Fruit fly (Drosophila melanogaster) whole organism, embryonic: ENCODE results near the gene Bx42.

Experiments
- ATbp ChIP-seq: fragments of 200-800 bp; sonication (Bioruptor generic); optimal IDR thresholded peaks from 2 replicates; lab custom pipeline; 2017; ENCODE audit warnings: missing biosample characterization, mild to moderate bottlenecking, missing genetic modification characterization, missing genetic modification reagents
- CG10366 ChIP-seq: fragments of 200-800 bp; sonication (Bioruptor generic); IDR thresholded peaks from 2 replicates; pipeline ENCODE4 v1.3.6; 2022; ENCODE audit warnings: missing biosample characterization, missing genetic modification characterization
- CG10431 ChIP-seq: fragments of 200-800 bp; sonication (Bioruptor generic); optimal IDR thresholded peaks from 3 replicates; lab custom pipeline; 2018; ENCODE audit warnings: missing biosample characterization, mild to moderate bottlenecking, missing genetic modification characterization
- CG14710 ChIP-seq: fragments of 200-800 bp; sonication (Bioruptor generic); optimal IDR thresholded peaks from 3 replicates; lab custom pipeline; 2019; ENCODE audit warnings: missing biosample characterization, mild to moderate bottlenecking, missing genetic modification characterization, moderate library complexity
- CG14860 ChIP-seq: fragments of 200-800 bp; sonication (Bioruptor generic); IDR thresholded peaks from 3 replicates; pipeline ENCODE4 v1.3.6; 2022; ENCODE audit warnings: missing biosample characterization, missing genetic modification characterization; ENCODE audit not compliant: partially characterized antibody
- CG15269 ChIP-seq: fragments of 200-800 bp; sonication (Bioruptor generic); optimal IDR thresholded peaks from 2 replicates; lab custom pipeline; 2018; ENCODE audit warnings: missing biosample characterization, mild to moderate bottlenecking, missing genetic modification characterization, moderate library complexity
- CG15696 ChIP-seq: fragments of 200-800 bp; sonication (Bioruptor generic); optimal IDR thresholded peaks from 2 replicates; lab custom pipeline; 2019; ENCODE audit warnings: missing biosample characterization, mild to moderate bottlenecking, missing genetic modification characterization, moderate library complexity
- CG18764 ChIP-seq: fragments of 200-800 bp; sonication (Bioruptor generic); optimal IDR thresholded peaks from 3 replicates; lab custom pipeline; 2016; ENCODE audit warnings: missing biosample characterization, missing genetic modification characterization
- CG2875 ChIP-seq: fragments of 200-800 bp; sonication (Bioruptor generic); optimal IDR thresholded peaks from 2 replicates; lab custom pipeline; 2017; ENCODE audit warnings: missing biosample characterization, mild to moderate bottlenecking, missing genetic modification characterization, missing genetic modification reagents
- CG31441 ChIP-seq: fragments of 200-800 bp; sonication (Bioruptor generic); IDR thresholded peaks from 2 replicates; pipeline ENCODE4 v1.3.6; 2022; ENCODE audit warnings: missing biosample characterization, missing genetic modification characterization
- CG32532 ChIP-seq: fragments of 200-800 bp; sonication (Bioruptor generic); IDR thresholded peaks from 2 replicates; pipeline ENCODE4 v1.3.6; 2022; ENCODE audit warnings: missing biosample characterization, missing genetic modification characterization
- CG3995 ChIP-seq: fragments of 200-800 bp; sonication (Bioruptor generic); optimal IDR thresholded peaks from 3 replicates; lab custom pipeline; 2016; ENCODE audit warnings: missing biosample characterization, missing genetic modification characterization
- CG6683 ChIP-seq: fragments of 200-800 bp; sonication (Bioruptor generic); optimal IDR thresholded peaks from 2 replicates; lab custom pipeline; 2017; ENCODE audit warnings: missing biosample characterization, mild to moderate bottlenecking, missing genetic modification characterization, missing genetic modification reagents
- CG7786 ChIP-seq: fragments of 200-800 bp; sonication (Bioruptor generic); optimal IDR thresholded peaks from 2 replicates; lab custom pipeline; 2016; ENCODE audit warnings: missing biosample characterization, missing genetic modification characterization
- CG9876 ChIP-seq: fragments of 200-800 bp; sonication (Bioruptor generic); optimal IDR thresholded peaks from 2 replicates; lab custom pipeline; 2016; ENCODE audit warnings: missing biosample characterization, missing genetic modification characterization
- CHES-1-like ChIP-seq: fragments of 200-800 bp; sonication (Bioruptor generic); optimal IDR thresholded peaks from 2 replicates; lab custom pipeline; 2016; ENCODE audit warnings: missing biosample characterization, missing genetic modification characterization
- Camta ChIP-seq: fragments of 200-800 bp; sonication (Bioruptor generic); optimal IDR thresholded peaks from 2 replicates; lab custom pipeline; 2016; ENCODE audit warnings: missing biosample characterization, missing genetic modification characterization
- D19A ChIP-seq: fragments of 200-800 bp; optimal IDR thresholded peaks from 3 replicates; lab custom pipeline; 2019; ENCODE audit warnings: missing biosample characterization, mild to moderate bottlenecking, missing genetic modification characterization, moderate library complexity
- Dfd ChIP-seq, 2 experiments: fragments of >200 bp; optimal IDR thresholded peaks; 2 replicates each; lab custom pipeline; 2017; ENCODE audit warnings: missing biosample characterization in 2 of 2, missing genetic modification characterization in 2 of 2
- Ets65A ChIP-seq: fragments of 200-800 bp; sonication (Bioruptor generic); peaks from one replicate; lab custom pipeline; 2016; ENCODE audit warnings: missing biosample characterization, missing genetic modification characterization
- Ets97D ChIP-seq: fragments of 200-800 bp; sonication (Bioruptor generic); optimal IDR thresholded peaks from 3 replicates; lab custom pipeline; 2016; ENCODE audit warnings: missing biosample characterization, missing genetic modification characterization
- Hand ChIP-seq: fragments of 200-800 bp; sonication (Bioruptor generic); optimal IDR thresholded peaks from 2 replicates; lab custom pipeline; 2017; ENCODE audit warnings: mild to moderate bottlenecking, missing biosample characterization, missing genetic modification reagents, missing genetic modification characterization
- Lpt ChIP-seq: fragments of >200 bp; optimal IDR thresholded peaks from 2 replicates; lab custom pipeline; 2018; ENCODE audit warnings: missing biosample characterization, missing genetic modification characterization
- Med ChIP-seq: fragments of 200-800 bp; sonication (Bioruptor generic); peaks from one replicate; lab custom pipeline; 2016; ENCODE audit warnings: missing biosample characterization, missing genetic modification characterization, mild to moderate bottlenecking, inconsistent platforms, moderate library complexity
- Myb ChIP-seq: fragments of 200-800 bp; sonication (Bioruptor generic); optimal IDR thresholded peaks from 2 replicates; lab custom pipeline; 2016; ENCODE audit warnings: missing biosample characterization, missing genetic modification characterization
- Nf-YB ChIP-seq: fragments of 200-800 bp; sonication (Bioruptor generic); optimal IDR thresholded peaks from 3 replicates; lab custom pipeline; 2019; ENCODE audit warnings: missing biosample characterization, mild to moderate bottlenecking, missing genetic modification characterization, moderate library complexity
- Rfx ChIP-seq: fragments of 200-800 bp; sonication (Bioruptor generic); IDR thresholded peaks from 2 replicates; pipeline ENCODE4 v1.3.6; 2022; ENCODE audit warnings: missing biosample characterization, missing genetic modification characterization
- Six4 ChIP-seq: fragments of 200-800 bp; sonication (Bioruptor generic); optimal IDR thresholded peaks from 2 replicates; lab custom pipeline; 2016; ENCODE audit warnings: missing biosample characterization, missing genetic modification characterization
- Sox102F ChIP-seq: fragments of 200-800 bp; sonication (Bioruptor generic); optimal IDR thresholded peaks from 2 replicates; lab custom pipeline; 2018; ENCODE audit warnings: missing biosample characterization, mild to moderate bottlenecking, missing genetic modification characterization, moderate library complexity
- Ssrp ChIP-seq: fragments of 200-800 bp; sonication (Bioruptor generic); optimal IDR thresholded peaks from 2 replicates; lab custom pipeline; 2018; ENCODE audit warnings: missing biosample characterization, mild to moderate bottlenecking, missing genetic modification characterization, moderate library complexity
- az2 ChIP-seq: fragments of 200-800 bp; sonication (Bioruptor generic); optimal IDR thresholded peaks from 3 replicates; lab custom pipeline; 2016; ENCODE audit warnings: missing biosample characterization, missing genetic modification characterization
- btn ChIP-seq: fragments of 200-800 bp; sonication (Bioruptor generic); optimal IDR thresholded peaks from 2 replicates; lab custom pipeline; 2016; ENCODE audit warnings: missing biosample characterization, missing genetic modification characterization
- chif ChIP-seq, 2 experiments: fragments of 200-800 bp; sonication (Bioruptor generic); optimal IDR thresholded peaks; 3 replicates each; lab custom pipeline; 2016; ENCODE audit warnings: missing biosample characterization in 2 of 2, missing genetic modification characterization in 2 of 2
- chm ChIP-seq: fragments of 200-800 bp; sonication (Bioruptor generic); IDR thresholded peaks from 2 replicates; pipeline ENCODE4 v1.3.6; 2022; ENCODE audit warnings: missing biosample characterization, missing genetic modification characterization
- ci ChIP-seq: fragments of 200-800 bp; sonication (Bioruptor generic); IDR thresholded peaks from 3 replicates; pipeline ENCODE4 v1.3.6; 2022; ENCODE audit warnings: missing biosample characterization, missing genetic modification characterization
- corto ChIP-seq: fragments of 200-800 bp; sonication (Bioruptor generic); optimal IDR thresholded peaks from 2 replicates; lab custom pipeline; 2016; ENCODE audit warnings: missing biosample characterization, mild to moderate bottlenecking, missing genetic modification characterization, moderate library complexity
- ewg ChIP-seq: fragments of 200-800 bp; sonication (Bioruptor generic); optimal IDR thresholded peaks from 3 replicates; lab custom pipeline; 2017; ENCODE audit warnings: mild to moderate bottlenecking, missing biosample characterization, missing genetic modification reagents, missing genetic modification characterization
- gcm ChIP-seq: fragments of 200-800 bp; sonication (Bioruptor generic); optimal IDR thresholded peaks from 2 replicates; lab custom pipeline; 2019; ENCODE audit warnings: missing biosample characterization, mild to moderate bottlenecking, missing genetic modification characterization, moderate library complexity
- mam ChIP-seq: fragments of 200-800 bp; sonication (Bioruptor generic); optimal IDR thresholded peaks from 3 replicates; lab custom pipeline; 2016; ENCODE audit warnings: missing biosample characterization, missing genetic modification characterization
- nom ChIP-seq: fragments of 200-800 bp; sonication (Bioruptor generic); optimal IDR thresholded peaks from 2 replicates; lab custom pipeline; 2017; ENCODE audit warnings: missing biosample characterization, missing genetic modification characterization, mild to moderate bottlenecking, moderate library complexity, missing genetic modification reagents
- pan ChIP-seq, 4 experiments: fragments of >200 bp in 3 of 4; fragments of 200-800 bp in 1 of 4; sonication (Bioruptor generic) in 1 of 4; optimal IDR thresholded peaks in 3 of 4; IDR thresholded peaks in 1 of 4; 2 replicates each; pipeline versions ENCODE4 v1.3.6 to Lab custom; 2017 to 2022; ENCODE audit warnings: missing biosample characterization in 2 of 4, missing genetic modification characterization in 2 of 4, mixed read lengths in 1 of 4
- pho ChIP-seq: fragments of 200-800 bp; sonication (Bioruptor generic); optimal IDR thresholded peaks from 2 replicates; lab custom pipeline; 2016; ENCODE audit warnings: missing biosample characterization, missing genetic modification characterization
- phol ChIP-seq: fragments of 200-800 bp; sonication (Bioruptor generic); optimal IDR thresholded peaks from 3 replicates; lab custom pipeline; 2018; ENCODE audit warnings: missing biosample characterization, mild to moderate bottlenecking, missing genetic modification characterization, moderate library complexity
- slp2 ChIP-seq: fragments of 200-800 bp; sonication (Bioruptor generic); optimal IDR thresholded peaks from 2 replicates; lab custom pipeline; 2016; ENCODE audit warnings: missing biosample characterization, missing genetic modification characterization
- sob ChIP-seq: fragments of 200-800 bp; sonication (Bioruptor generic); IDR thresholded peaks from 2 replicates; pipeline ENCODE4 v1.3.6; 2022; ENCODE audit warnings: missing biosample characterization, missing genetic modification characterization
- tap ChIP-seq: fragments of 200-800 bp; optimal IDR thresholded peaks from 3 replicates; lab custom pipeline; 2019; ENCODE audit warnings: missing biosample characterization, mild to moderate bottlenecking, missing genetic modification characterization, moderate library complexity
- tgo ChIP-seq: fragments of 200-800 bp; sonication (Bioruptor generic); IDR thresholded peaks from 3 replicates; pipeline ENCODE4 v1.3.6; 2022; ENCODE audit warnings: missing biosample characterization, missing genetic modification characterization
- usp ChIP-seq: fragments of >200 bp; optimal IDR thresholded peaks from 2 replicates; lab custom pipeline; 2017; ENCODE audit warnings: missing biosample characterization, missing genetic modification characterization

Bx42 gene

DNA sequence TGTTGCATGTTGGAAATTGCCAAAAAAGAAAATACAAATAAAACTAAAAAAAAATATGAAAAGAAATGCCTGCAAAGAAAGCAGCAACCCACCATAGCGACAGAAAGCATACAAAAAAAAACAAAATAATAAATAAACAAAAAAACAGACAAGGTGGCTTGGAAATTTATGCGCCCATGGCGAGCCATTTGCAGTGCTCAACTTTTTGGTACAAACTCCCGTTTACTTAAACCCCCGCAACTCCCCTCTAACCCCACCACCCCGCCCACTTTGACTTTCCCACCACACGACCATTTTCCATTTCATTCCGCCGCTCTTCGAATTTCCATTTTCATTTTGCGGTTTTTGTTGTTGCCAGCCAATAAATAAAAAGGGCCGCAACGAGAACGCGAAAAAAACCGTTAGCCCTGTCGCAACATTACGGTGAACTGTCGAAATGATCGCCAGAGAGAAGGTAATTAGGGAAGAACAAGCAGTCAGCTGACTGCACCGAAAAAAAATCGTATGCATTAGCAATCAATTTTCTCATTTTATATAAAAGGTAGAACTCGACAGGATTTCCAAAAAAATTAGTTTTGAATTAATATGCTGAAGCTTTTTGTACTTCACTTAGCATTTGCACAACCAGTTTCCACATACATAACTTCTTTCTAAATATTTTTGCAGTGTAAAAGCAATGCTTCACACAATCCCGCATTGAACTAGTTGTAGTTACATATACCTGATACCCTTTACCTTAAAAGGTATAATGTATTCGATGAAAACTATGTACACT is 30.6 kb upstream of the Bx42 start (continued):
- peak; percentile 37 for TF ChIP-seq D19A (tag; lab: Kevin White, UChicago)
- TF ChIP-seq ewg = peak; percentile 44
- TF ChIP-seq CG15696 (tag; lab: Kevin White, UChicago) = peak; percentile 21
- TF ChIP-seq CG2875 (GFP tag; lab: Kevin White, UChicago) = peak; percentile 6
- peak; percentile 34 for TF ChIP-seq Myb (GFP tag; lab: Kevin White, UChicago)
- TF ChIP-seq CHES-1-like (GFP tag; lab: Kevin White, UChicago) = no peak
- TF ChIP-seq Nf-YB (GFP tag; lab: Kevin White, UChicago) = peak; percentile 16
- peak; percentile 28 for TF ChIP-seq btn (GFP tag; lab: Kevin White, UChicago)
- TF ChIP-seq Dfd (GFP tag; optimal IDR thresholded peaks at IDR 0.05; lab: Kevin White, UChicago) = no peak
- no peak for TF ChIP-seq nom (GFP tag; lab: Kevin White, UChicago)
- peak; percentile 41 for TF ChIP-seq Camta (GFP tag; lab: Kevin White, UChicago)
- peak; percentile 51 for TF ChIP-seq CG7786
- no peak for TF ChIP-seq pan (optimal IDR thresholded peaks at IDR 0.05; lab: Kevin White, UChicago)
- peak in 1 of 2 experiments; percentile 53 for TF ChIP-seq pan (GFP tag; optimal IDR thresholded peaks at IDR 0.05 in 1 of 2, IDR thresholded peaks at IDR 0.05 in 1 of 2)
- TF ChIP-seq phol (tag; lab: Kevin White, UChicago) = peak; percentile 58
- TF ChIP-seq Lpt (GFP tag; lab: Kevin White, UChicago) = no peak
- peak; percentile 10 for TF ChIP-seq Ets97D (GFP tag; lab: Kevin White, UChicago)
- peak; percentile 38 for TF ChIP-seq gcm (GFP tag; lab: Kevin White, UChicago)
- no peak for TF ChIP-seq CG9876 (GFP tag; lab: Kevin White, UChicago)
- TF ChIP-seq chif (GFP tag; optimal IDR thresholded peaks at IDR 0.05; lab: Kevin White, UChicago) = peak; percentile 42 to 58
- peak; percentile 86 for TF ChIP-seq Ets65A (GFP tag; lab: Kevin White, UChicago)
- peak; percentile 26; the same call in 1 of the 2 replicates for TF ChIP-seq CG32532 (GFP tag; lab: Robert Waterston, UW)
- no peak for TF ChIP-seq usp (GFP tag; lab: Kevin White, UChicago)
- peak; percentile 37 for TF ChIP-seq tap (tag; lab: Kevin White, UChicago)
- TF ChIP-seq CG3995 (GFP tag; lab: Kevin White, UChicago) = no peak
- TF ChIP-seq Med (GFP tag; lab: Kevin White, UChicago) = peak; percentile 89
- TF ChIP-seq sob (GFP tag; lab: Robert Waterston, UW) = peak; percentile 33; the same call in 1 of the 2 replicates
- no peak for TF ChIP-seq CG10431 (GFP tag; lab: Kevin White, UChicago)
- no peak for TF ChIP-seq corto (GFP tag; lab: Kevin White, UChicago)
- TF ChIP-seq CG31441 (GFP tag; lab: Robert Waterston, UW) = peak; percentile 74
- peak; percentile 36 for TF ChIP-seq slp2 (GFP tag; lab: Kevin White, UChicago)
- TF ChIP-seq mam (GFP tag; lab: Kevin White, UChicago) = peak; percentile 33
- TF ChIP-seq CG14860 = no peak
- no peak for TF ChIP-seq chm (GFP tag; lab: Robert Waterston, UW)
- TF ChIP-seq ATbp (GFP tag; lab: Kevin White, UChicago) = peak; percentile 54
- no peak for TF ChIP-seq CG6683 (GFP tag; lab: Kevin White, UChicago)
- TF ChIP-seq az2 = peak; percentile 54
- TF ChIP-seq ci (GFP tag; lab: Robert Waterston, UW) = peak; percentile 59; the same call in 1 of the 3 replicates
- TF ChIP-seq CG15269 (tag; lab: Kevin White, UChicago) = peak; percentile 54
- TF ChIP-seq Sox102F (GFP tag; lab: Kevin White, UChicago) = peak; percentile 74
- no peak for TF ChIP-seq Six4 (GFP tag; lab: Kevin White, UChicago)
- TF ChIP-seq tgo = peak; percentile 46; the same call in 2 of the 3 replicates
- TF ChIP-seq Rfx = no peak
- peak; percentile 39 for TF ChIP-seq CG14710 (tag; lab: Kevin White, UChicago)
- TF ChIP-seq Hand (GFP tag; lab: Kevin White, UChicago) = no peak
- peak; percentile 24; the same call in 1 of the 2 replicates for TF ChIP-seq CG10366
- peak; percentile 65 for TF ChIP-seq Ssrp
- TF ChIP-seq pho (GFP tag; lab: Kevin White, UChicago) = peak; percentile 7
- peak; percentile 9 for TF ChIP-seq CG18764 (GFP tag; lab: Kevin White, UChicago)
